Worm (Caenorhabditis elegans) whole organism, dauer: ENCODE measurements around the gene alh-12.

Source experiments
- unc-62 ChIP-seq: sonication (generic microtip); optimal IDR thresholded peaks from 2 replicates; lab custom pipeline; 2017; ENCODE audit warnings: missing biosample characterization, missing genetic modification reagents, missing genetic modification characterization

alh-12 gene

DNA sequence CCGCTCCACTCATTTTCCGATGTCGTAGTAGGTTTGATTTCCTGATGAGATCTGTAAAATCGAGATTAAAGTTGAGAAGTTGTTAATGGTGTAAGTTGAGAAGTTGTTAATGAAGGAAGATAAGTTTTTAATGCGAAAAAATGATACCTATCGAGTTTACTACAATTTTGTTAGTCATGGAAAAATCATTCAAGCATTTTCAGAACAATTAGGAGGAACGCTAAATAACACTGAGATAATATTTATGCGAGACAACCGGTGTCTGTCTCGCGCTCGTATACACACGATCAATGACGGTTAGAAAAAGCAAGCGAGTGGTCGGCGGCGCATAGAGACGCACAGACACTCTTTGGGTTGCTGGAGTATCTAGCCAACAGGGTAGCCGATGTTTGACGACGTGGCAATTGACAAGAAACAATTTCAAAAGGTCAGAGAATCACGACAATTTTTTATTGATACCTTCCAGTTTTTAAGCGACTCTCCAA lies 44.0 kb downstream of the alh-12 start, which contains the start of gene cgh-1:
TSS of gene cgh-1 (minus strand) at position 51 of the 485 bp plus-strand sequence.
- no peak for TF ChIP-seq unc-62

DNA sequence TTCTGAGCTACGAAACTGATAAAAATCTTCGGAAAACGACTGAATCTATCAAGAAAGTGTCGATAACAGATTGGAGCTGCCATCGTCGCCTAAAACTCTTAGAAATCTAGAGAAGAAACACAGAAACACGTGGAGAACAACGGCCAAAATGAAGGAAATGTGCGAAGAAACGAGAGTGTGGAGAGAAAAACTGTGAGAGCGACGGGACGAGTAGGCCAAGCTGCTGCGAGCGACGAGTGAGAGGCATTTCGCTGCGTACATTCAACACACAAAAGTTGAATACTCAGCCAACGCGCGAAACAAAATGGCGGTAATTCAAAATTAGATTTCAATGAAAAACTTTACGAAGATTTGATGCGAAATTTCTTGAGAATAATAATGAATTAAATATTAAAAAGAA lies 44.5 kb downstream of the alh-12 start:
- TF ChIP-seq unc-62: no peak

DNA sequence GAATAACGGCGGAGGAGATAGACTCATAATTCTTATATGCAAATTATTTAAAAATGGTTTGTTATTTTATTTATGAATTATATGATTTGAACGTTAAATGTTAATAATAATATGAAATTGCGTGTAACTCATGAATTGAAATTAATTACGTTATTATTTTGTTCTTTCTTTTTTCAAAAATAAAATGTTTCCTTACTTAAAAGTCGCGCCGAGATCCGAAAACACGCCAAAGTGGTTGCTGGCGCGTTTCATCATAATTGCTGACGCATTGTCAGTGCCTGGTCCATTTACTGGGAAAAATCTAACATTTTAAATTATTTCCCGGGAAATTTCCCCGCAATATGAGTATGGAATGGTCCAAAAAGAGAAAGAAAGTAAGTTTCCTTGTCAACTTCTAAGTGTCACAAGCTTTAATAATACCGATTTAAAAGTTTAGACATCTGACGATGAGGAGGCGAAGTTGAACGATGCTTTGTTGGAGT lies 45.6 kb downstream of the alh-12 start, which contains the start of the genes C07H6.9 and sap-140:
TSS of gene C07H6.9 (minus strand) at position 51 of the 482 bp plus-strand sequence.
TSS of gene sap-140 (plus strand) at position 318 of the 482 bp plus-strand sequence.
- TF ChIP-seq unc-62: no peak
